Worm (Caenorhabditis elegans): Measurements from ENCODE around the gene sorf-2.

Gene sorf-2

DNA sequence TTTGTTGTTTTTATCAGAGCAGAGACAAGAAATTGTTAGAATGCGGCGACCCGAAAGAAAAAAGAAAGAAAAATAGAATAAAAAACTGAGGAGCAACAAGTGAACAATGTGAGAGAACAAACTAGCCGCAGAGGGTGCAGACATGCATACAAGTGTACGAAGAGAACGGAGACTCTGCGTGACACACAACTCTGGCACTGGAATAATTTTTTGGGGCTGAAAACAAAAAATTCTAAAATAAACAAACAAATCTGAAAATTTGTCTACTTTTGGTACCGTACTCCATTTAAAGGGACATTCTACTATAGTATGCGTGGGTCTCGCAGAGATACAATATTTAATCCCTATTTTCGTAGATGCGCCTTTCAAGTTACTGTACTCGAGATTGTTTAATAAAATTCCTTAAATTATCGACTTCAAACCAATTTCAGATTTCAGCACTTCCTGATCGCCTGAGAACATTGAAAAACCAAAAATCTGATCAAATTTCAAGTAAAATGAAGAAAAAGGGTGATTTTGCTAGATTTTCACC lies 48.6 kb downstream of the sorf-2 start:
- TF ChIP-seq lin-11 (tag; optimal IDR thresholded peaks at IDR 0.05), result no peak
- TF ChIP-seq R02D3.7 (tag; optimal IDR thresholded peaks at IDR 0.05), result no peak
- no peak for TF ChIP-seq crh-2 (tag; optimal IDR thresholded peaks at IDR 0.05)
- no peak for TF ChIP-seq C34F6.9 (tag; optimal IDR thresholded peaks at IDR 0.05)
- TF ChIP-seq nhr-21 (tag; optimal IDR thresholded peaks at IDR 0.05), result no peak

DNA sequence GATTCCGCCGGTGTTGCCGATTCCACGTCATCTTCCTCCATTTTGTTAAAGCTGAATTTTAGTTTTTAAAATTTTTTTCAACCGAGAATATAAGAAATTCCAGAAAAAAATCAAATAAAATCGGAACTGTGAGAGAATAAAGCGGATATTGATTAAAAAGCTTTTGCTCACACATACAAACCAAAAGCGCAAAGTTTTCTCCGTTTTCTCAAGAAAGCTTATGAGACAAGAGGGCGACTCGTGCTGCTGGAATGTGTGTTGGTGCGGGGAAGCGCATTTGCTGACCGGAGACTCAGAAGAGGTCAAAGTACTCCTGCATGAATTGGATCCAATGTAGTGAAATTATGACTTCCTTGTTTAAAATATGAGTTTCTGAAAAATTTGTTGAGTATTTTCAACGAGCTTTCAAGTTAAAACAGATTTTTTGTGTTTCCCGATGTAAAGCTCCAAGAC lies 53.5 kb downstream of the sorf-2 start, which contains the start of gene paqr-2:
TSS of gene paqr-2 (minus strand) at position 51 of the 453 bp plus-strand sequence.
- TF ChIP-seq lin-11 (tag; optimal IDR thresholded peaks at IDR 0.05) (peak; percentile 1), nhr-21 (tag; optimal IDR thresholded peaks at IDR 0.05) (no peak), lsy-2 (tag; optimal IDR thresholded peaks at IDR 0.05) (peak in 1 of 2 experiments; percentile 49), nhr-129 (tag; optimal IDR thresholded peaks at IDR 0.05) (peak; percentile 48), ama-1 (optimal IDR thresholded peaks at IDR 0.05) (peak; percentile 30), dmd-4 (tag; optimal IDR thresholded peaks at IDR 0.05) (no peak), unc-55 (GFP tag; optimal IDR thresholded peaks at IDR 0.05) (peak; percentile 35), skn-1 (tag; optimal IDR thresholded peaks at IDR 0.05) (no peak), C34F6.9 (tag; optimal IDR thresholded peaks at IDR 0.05) (peak; percentile 64), fos-1 (tag; optimal IDR thresholded peaks at IDR 0.05) (peak; percentile 15)

DNA sequence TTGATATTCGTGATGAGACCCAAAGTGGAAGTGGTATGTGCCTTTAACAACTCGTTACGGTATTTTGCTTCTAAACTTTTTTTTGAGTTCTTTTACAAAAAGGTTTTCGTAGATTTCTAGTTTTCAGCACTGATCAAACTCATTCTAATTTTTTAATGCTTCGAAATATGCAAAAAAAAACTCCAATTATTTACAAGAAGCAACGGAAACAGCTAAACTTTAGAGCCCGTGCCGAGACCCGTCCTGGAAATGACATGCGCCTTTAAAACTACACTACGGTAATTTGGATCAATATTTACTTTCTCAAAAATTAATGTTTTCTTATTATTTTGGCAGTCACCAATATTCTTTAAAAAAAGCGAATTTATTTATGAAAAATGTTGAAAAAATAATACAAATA lies 54.1 kb downstream of the sorf-2 start:
- TF ChIP-seq mdl-1 (tag; optimal IDR thresholded peaks at IDR 0.05) (no peak), Y55F3AM.14 (GFP tag; optimal IDR thresholded peaks at IDR 0.05) (no peak)

DNA sequence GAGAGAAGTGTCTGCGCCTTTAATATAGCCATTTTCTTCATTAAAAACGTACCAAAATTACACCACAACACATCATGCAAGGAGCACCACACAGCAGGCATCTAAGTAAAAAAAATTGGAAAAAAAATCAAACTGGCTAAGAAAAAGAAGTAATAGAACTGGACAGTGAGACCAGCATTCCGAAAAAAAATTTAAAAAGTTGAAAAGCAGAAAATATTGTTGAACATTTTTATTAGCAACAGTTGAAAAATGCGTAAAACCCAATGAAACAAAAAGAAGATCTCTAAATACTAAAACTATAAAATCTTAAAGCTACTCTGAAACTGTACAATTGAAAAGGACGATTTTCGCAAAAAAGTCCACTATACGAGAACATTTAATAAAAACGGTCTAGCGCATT lies 55.6 kb downstream of the sorf-2 start, which contains the start of gene Y32H12A.6:
TSS of gene Y32H12A.6 (minus strand) at position 101 of the 400 bp plus-strand sequence.
- no peak for TF ChIP-seq sma-9 (GFP tag; optimal IDR thresholded peaks at IDR 0.05)
- no peak for TF ChIP-seq sma-9 (tag; optimal IDR thresholded peaks at IDR 0.05)
- no peak for TF ChIP-seq nhr-11 (tag; optimal IDR thresholded peaks at IDR 0.05)
- TF ChIP-seq unc-55 (GFP tag; optimal IDR thresholded peaks at IDR 0.05), result no peak
- no peak for TF ChIP-seq lin-13 (GFP tag; optimal IDR thresholded peaks at IDR 0.05)
- TF ChIP-seq C34F6.9 (tag; optimal IDR thresholded peaks at IDR 0.05), result no peak
- TF ChIP-seq ceh-16 (tag; optimal IDR thresholded peaks at IDR 0.05), result no peak
- TF ChIP-seq nhr-10 (tag; optimal IDR thresholded peaks at IDR 0.05), result no peak
- no peak for TF ChIP-seq nhr-129 (tag; optimal IDR thresholded peaks at IDR 0.05)
- TF ChIP-seq lin-11 (tag; optimal IDR thresholded peaks at IDR 0.05), result no peak
- TF ChIP-seq sem-4 (tag; optimal IDR thresholded peaks at IDR 0.05), result no peak
- TF ChIP-seq ztf-4 (tag; optimal IDR thresholded peaks at IDR 0.05), result no peak
- TF ChIP-seq nhr-237 (tag; optimal IDR thresholded peaks at IDR 0.05), result no peak
- no peak for TF ChIP-seq nhr-6 (tag; optimal IDR thresholded peaks at IDR 0.05)

Data from whole organism, L2 larva.